Worm (Caenorhabditis elegans): ENCODE results near the gene M163.7.

The M163.7 gene

ce11 chrX:14492441-14492840 lies 27.8 kb downstream of the M163.7 start:
- no peak for TF ChIP-seq unc-62 (GFP tag; optimal IDR thresholded peaks at IDR 0.05)

- TF ChIP-seq unc-62 (GFP tag; optimal IDR thresholded peaks at IDR 0.05): no peak
These were observed 30.5 kb downstream of the M163.7 start for ce11 chrX:14495075-14495474.

ce11 chrX:14495785-14496184 lies 31.2 kb downstream of the M163.7 start, which contains the start of gene ztf-14:
ztf-14 (plus strand) TSS chrX:14496085.
- TF ChIP-seq unc-62 (GFP tag; optimal IDR thresholded peaks at IDR 0.05): no peak

- no peak for TF ChIP-seq unc-62 (GFP tag; optimal IDR thresholded peaks at IDR 0.05)
These were observed 31.9 kb downstream of the M163.7 start for ce11 chrX:14496545-14496944.

ce11 chrX:14499830-14500409 lies 35.3 kb downstream of the M163.7 start:
- TF ChIP-seq unc-62 (GFP tag; optimal IDR thresholded peaks at IDR 0.05): no peak

- no peak for TF ChIP-seq unc-62 (GFP tag; optimal IDR thresholded peaks at IDR 0.05)
These were observed 35.9 kb downstream of the M163.7 start for ce11 chrX:14500422-14501058.

ce11 chrX:14502116-14502587 lies 37.5 kb downstream of the M163.7 start:
- TF ChIP-seq unc-62 (GFP tag; optimal IDR thresholded peaks at IDR 0.05): no peak

- TF ChIP-seq unc-62 (GFP tag; optimal IDR thresholded peaks at IDR 0.05): no peak
These were observed 38.7 kb downstream of the M163.7 start for ce11 chrX:14503282-14503681.

ce11 chrX:14503800-14504550 lies 39.4 kb downstream of the M163.7 start, which contains the start of gene M163.1:
M163.1 (minus strand) TSS chrX:14503824.
- TF ChIP-seq unc-62 (GFP tag; optimal IDR thresholded peaks at IDR 0.05): no peak

ce11 chrX:14504551-14504902 lies 39.9 kb downstream of the M163.7 start:
- no peak for TF ChIP-seq unc-62 (GFP tag; optimal IDR thresholded peaks at IDR 0.05)

ce11 chrX:14505578-14506353 lies 41.2 kb downstream of the M163.7 start:
- no peak for TF ChIP-seq unc-62 (GFP tag; optimal IDR thresholded peaks at IDR 0.05)

- no peak for TF ChIP-seq unc-62 (GFP tag; optimal IDR thresholded peaks at IDR 0.05)
These were observed 43.4 kb downstream of the M163.7 start for ce11 chrX:14507992-14508391.

ce11 chrX:14508823-14509259 lies 44.2 kb downstream of the M163.7 start:
- TF ChIP-seq unc-62 (GFP tag; optimal IDR thresholded peaks at IDR 0.05): no peak

ce11 chrX:14510358-14510757 lies 45.7 kb downstream of the M163.7 start:
- no peak for TF ChIP-seq unc-62 (GFP tag; optimal IDR thresholded peaks at IDR 0.05)

ce11 chrX:14512817-14513216 lies 48.2 kb downstream of the M163.7 start, which contains the start of gene fbxa-141:
fbxa-141 (minus strand) TSS chrX:14512917.
- no peak for TF ChIP-seq unc-62 (GFP tag; optimal IDR thresholded peaks at IDR 0.05)

ce11 chrX:14513462-14513861 lies 48.8 kb downstream of the M163.7 start:
- no peak for TF ChIP-seq unc-62 (GFP tag; optimal IDR thresholded peaks at IDR 0.05)

All from whole organism, dauer.